Fruit fly (Drosophila melanogaster) whole organism, embryonic: ENCODE data around the gene CG33796.
A peak's percentile ranks its signal among the peaks of the same experiment; 100 is the strongest.

Experiments
- CG10321 ChIP-seq: fragments of 200-800 bp; sonication (Bioruptor generic); IDR thresholded peaks from 2 replicates; pipeline ENCODE4 v1.3.6; 2022; ENCODE audit warnings: missing biosample characterization, missing genetic modification characterization
- CG10431 ChIP-seq: fragments of 200-800 bp; sonication (Bioruptor generic); optimal IDR thresholded peaks from 3 replicates; lab custom pipeline; 2018; ENCODE audit warnings: missing biosample characterization, mild to moderate bottlenecking, missing genetic modification characterization
- CG12155 ChIP-seq: fragments of 200-800 bp; sonication (Bioruptor generic); optimal IDR thresholded peaks from 3 replicates; lab custom pipeline; 2016; ENCODE audit warnings: missing biosample characterization, missing genetic modification characterization
- CG12942 ChIP-seq: fragments of 200-800 bp; sonication (Bioruptor generic); optimal IDR thresholded peaks from 3 replicates; lab custom pipeline; 2016; ENCODE audit warnings: missing biosample characterization, missing genetic modification characterization
- CG14050 ChIP-seq: fragments of 200-800 bp; sonication (Bioruptor generic); IDR thresholded peaks from 3 replicates; pipeline ENCODE4 v1.3.6; 2022; ENCODE audit warnings: missing biosample characterization, missing genetic modification characterization
- CG15601 ChIP-seq: fragments of 200-800 bp; sonication (Bioruptor generic); optimal IDR thresholded peaks from 3 replicates; lab custom pipeline; 2019; ENCODE audit warnings: missing biosample characterization, mild to moderate bottlenecking, missing genetic modification characterization, moderate library complexity
- CG17361 ChIP-seq: fragments of 200-800 bp; sonication (Bioruptor generic); IDR thresholded peaks from 3 replicates; pipeline ENCODE4 v1.3.6; 2022; ENCODE audit warnings: missing biosample characterization, missing genetic modification characterization
- CG17385 ChIP-seq: fragments of 200-800 bp; sonication (Bioruptor generic); optimal IDR thresholded peaks from 3 replicates; lab custom pipeline; 2018; ENCODE audit warnings: missing biosample characterization, mild to moderate bottlenecking, missing genetic modification characterization
- CG1832 ChIP-seq: fragments of 200-800 bp; sonication (Bioruptor generic); optimal IDR thresholded peaks from 2 replicates; lab custom pipeline; 2017; ENCODE audit warnings: missing biosample characterization, mild to moderate bottlenecking, missing genetic modification characterization, inconsistent platforms
- CG18599 ChIP-seq: fragments of 200-800 bp; sonication (Bioruptor generic); optimal IDR thresholded peaks from 3 replicates; lab custom pipeline; 2017; ENCODE audit warnings: missing biosample characterization, missing genetic modification characterization, mild to moderate bottlenecking, moderate library complexity, missing genetic modification reagents
- CG2129 ChIP-seq: fragments of 200-800 bp; sonication (Bioruptor generic); IDR thresholded peaks from 2 replicates; pipeline ENCODE4 v1.3.6; 2022; ENCODE audit warnings: missing biosample characterization, missing genetic modification characterization; ENCODE audit not compliant: partially characterized antibody
- CG2875 ChIP-seq: fragments of 200-800 bp; sonication (Bioruptor generic); optimal IDR thresholded peaks from 2 replicates; lab custom pipeline; 2017; ENCODE audit warnings: missing biosample characterization, mild to moderate bottlenecking, missing genetic modification characterization, missing genetic modification reagents
- CG3838 ChIP-seq: fragments of 200-800 bp; sonication (Bioruptor generic); optimal IDR thresholded peaks from 3 replicates; lab custom pipeline; 2016; ENCODE audit warnings: missing biosample characterization, missing genetic modification characterization
- CG6175 ChIP-seq: fragments of 200-800 bp; sonication (Bioruptor generic); IDR thresholded peaks from 3 replicates; pipeline ENCODE4 v1.3.6; 2022; ENCODE audit warnings: missing biosample characterization, missing genetic modification characterization
- CG6689 ChIP-seq: fragments of 200-800 bp; sonication (Bioruptor generic); IDR thresholded peaks from 2 replicates; pipeline ENCODE4 v1.3.6; 2022; ENCODE audit warnings: missing biosample characterization, missing genetic modification characterization
- CG6854 ChIP-seq: fragments of 200-800 bp; sonication (Bioruptor generic); optimal IDR thresholded peaks from 3 replicates; lab custom pipeline; 2017; ENCODE audit warnings: missing biosample characterization, mild to moderate bottlenecking, missing genetic modification characterization
- CG7839 ChIP-seq: fragments of 200-800 bp; sonication (Bioruptor generic); optimal IDR thresholded peaks from 3 replicates; lab custom pipeline; 2018; ENCODE audit warnings: missing biosample characterization, mild to moderate bottlenecking, missing genetic modification characterization, moderate library complexity
- CG8281 ChIP-seq: fragments of 200-800 bp; sonication (Bioruptor generic); optimal IDR thresholded peaks from 2 replicates; lab custom pipeline; 2018; ENCODE audit warnings: missing biosample characterization, mild to moderate bottlenecking, missing genetic modification characterization, moderate library complexity
- CG8388 ChIP-seq: fragments of 200-800 bp; sonication (Bioruptor generic); optimal IDR thresholded peaks from 2 replicates; lab custom pipeline; 2019; ENCODE audit warnings: missing biosample characterization, mild to moderate bottlenecking, missing genetic modification characterization, moderate library complexity
- CG8478 ChIP-seq: fragments of >200 bp; optimal IDR thresholded peaks from 2 replicates; lab custom pipeline; 2018
- CG9727 ChIP-seq: fragments of 200-800 bp; sonication (Bioruptor generic); optimal IDR thresholded peaks from 3 replicates; lab custom pipeline; 2017; ENCODE audit warnings: missing biosample characterization, mild to moderate bottlenecking, missing genetic modification characterization
- CoRest ChIP-seq: fragments of 200-800 bp; sonication (Bioruptor generic); optimal IDR thresholded peaks from 3 replicates; lab custom pipeline; 2018; ENCODE audit warnings: missing biosample characterization, mild to moderate bottlenecking, missing genetic modification characterization, moderate library complexity
- Eip74EF ChIP-seq, 2 experiments: fragments of 200-800 bp in 1 of 2; fragments of >200 bp in 1 of 2; sonication (Bioruptor generic) in 1 of 2; optimal IDR thresholded peaks; 2 replicates each; lab custom pipeline; 2017 to 2019; ENCODE audit warnings: missing biosample characterization in 2 of 2, missing genetic modification characterization in 2 of 2, mild to moderate bottlenecking in 1 of 2, moderate library complexity in 1 of 2
- Ets97D ChIP-seq: fragments of 200-800 bp; sonication (Bioruptor generic); optimal IDR thresholded peaks from 3 replicates; lab custom pipeline; 2016; ENCODE audit warnings: missing biosample characterization, missing genetic modification characterization
- Hr3 ChIP-seq: fragments of 200-800 bp; sonication (Bioruptor generic); optimal IDR thresholded peaks from 3 replicates; lab custom pipeline; 2016; ENCODE audit warnings: missing biosample characterization, missing genetic modification characterization
- MBD-R2 ChIP-seq: fragments of 200-800 bp; sonication (Bioruptor generic); IDR thresholded peaks from 2 replicates; pipeline ENCODE4 v1.3.6; 2022; ENCODE audit warnings: missing biosample characterization, missing genetic modification characterization
- Myb ChIP-seq: fragments of 200-800 bp; sonication (Bioruptor generic); optimal IDR thresholded peaks from 2 replicates; lab custom pipeline; 2016; ENCODE audit warnings: missing biosample characterization, missing genetic modification characterization
- NFAT ChIP-seq: fragments of 200-800 bp; sonication (Bioruptor generic); IDR thresholded peaks from 2 replicates; pipeline ENCODE4 v1.3.6; 2022; ENCODE audit warnings: missing biosample characterization, missing genetic modification characterization
- PHDP ChIP-seq: fragments of 200-800 bp; sonication (Bioruptor generic); optimal IDR thresholded peaks from 3 replicates; lab custom pipeline; 2018; ENCODE audit warnings: missing biosample characterization, mild to moderate bottlenecking, missing genetic modification characterization, moderate library complexity
- Ptx1 ChIP-seq: fragments of 200-800 bp; sonication (Bioruptor generic); IDR thresholded peaks from 2 replicates; pipeline ENCODE4 v1.3.6; 2022; ENCODE audit warnings: missing biosample characterization, missing genetic modification characterization
- Sox100B ChIP-seq: fragments of 200-800 bp; sonication (Bioruptor generic); optimal IDR thresholded peaks from 3 replicates; lab custom pipeline; 2018; ENCODE audit warnings: missing biosample characterization, mild to moderate bottlenecking, missing genetic modification characterization
- aop ChIP-seq: fragments of 200-800 bp; sonication (Bioruptor generic); IDR thresholded peaks from 2 replicates; pipeline ENCODE4 v1.3.6; 2022; ENCODE audit warnings: missing biosample characterization, missing genetic modification characterization
- bbx ChIP-seq: fragments of 200-800 bp; sonication (Bioruptor generic); IDR thresholded peaks from 2 replicates; pipeline ENCODE4 v1.3.6; 2022; ENCODE audit warnings: missing biosample characterization, missing genetic modification characterization; ENCODE audit not compliant: partially characterized antibody
- bigmax ChIP-seq: fragments of 200-800 bp; sonication (Bioruptor generic); optimal IDR thresholded peaks from 2 replicates; lab custom pipeline; 2018; ENCODE audit warnings: missing biosample characterization, mild to moderate bottlenecking, missing genetic modification characterization
- bsh ChIP-seq, 2 experiments: fragments of 200-800 bp; sonication (Bioruptor generic); optimal IDR thresholded peaks; 2 replicates each; lab custom pipeline; 2017 to 2018; ENCODE audit warnings: mild to moderate bottlenecking in 2 of 2, missing biosample characterization in 2 of 2, missing genetic modification characterization in 2 of 2, moderate library complexity in 1 of 2
- fd96Cb ChIP-seq: fragments of 200-800 bp; sonication (Bioruptor generic); optimal IDR thresholded peaks from 2 replicates; lab custom pipeline; 2018; ENCODE audit warnings: missing biosample characterization, mild to moderate bottlenecking, missing genetic modification characterization, moderate library complexity
- gsb ChIP-seq: fragments of 200-800 bp; sonication (Bioruptor generic); IDR thresholded peaks from 2 replicates; pipeline ENCODE4 v1.3.6; 2022; ENCODE audit warnings: missing biosample characterization, missing genetic modification characterization
- hbn ChIP-seq: fragments of 200-800 bp; sonication (Bioruptor generic); IDR thresholded peaks from 2 replicates; pipeline ENCODE4 v1.3.6; 2022; ENCODE audit warnings: missing biosample characterization, missing genetic modification characterization; ENCODE audit not compliant: partially characterized antibody
- hth ChIP-seq: fragments of >200 bp; optimal IDR thresholded peaks from 2 replicates; lab custom pipeline; 2017; ENCODE audit warnings: inconsistent platforms
- kni ChIP-seq: fragments of 200-800 bp; sonication (Bioruptor generic); optimal IDR thresholded peaks from 3 replicates; lab custom pipeline; 2017; ENCODE audit warnings: mild to moderate bottlenecking, missing biosample characterization, missing genetic modification reagents, missing genetic modification characterization
- oc ChIP-seq: fragments of 200-800 bp; sonication (Bioruptor generic); optimal IDR thresholded peaks from 2 replicates; lab custom pipeline; 2018; ENCODE audit warnings: missing biosample characterization, mild to moderate bottlenecking, missing genetic modification characterization, moderate library complexity
- phol ChIP-seq: fragments of 200-800 bp; sonication (Bioruptor generic); optimal IDR thresholded peaks from 3 replicates; lab custom pipeline; 2018; ENCODE audit warnings: missing biosample characterization, mild to moderate bottlenecking, missing genetic modification characterization, moderate library complexity
- rib ChIP-seq: fragments of 200-800 bp; sonication (Bioruptor generic); IDR thresholded peaks from 2 replicates; pipeline ENCODE4 v1.3.6; 2022; ENCODE audit warnings: missing biosample characterization, missing genetic modification characterization
- salm ChIP-seq: fragments of 200-800 bp; sonication (Bioruptor generic); optimal IDR thresholded peaks from 2 replicates; lab custom pipeline; 2018; ENCODE audit warnings: missing biosample characterization, mild to moderate bottlenecking, missing genetic modification characterization
- shn ChIP-seq: fragments of 200-800 bp; sonication (Bioruptor generic); optimal IDR thresholded peaks from 3 replicates; lab custom pipeline; 2016; ENCODE audit warnings: missing biosample characterization, missing genetic modification characterization
- slbo ChIP-seq: fragments of 200-800 bp; sonication (Bioruptor generic); IDR thresholded peaks from 2 replicates; pipeline ENCODE4 v1.3.6; 2022; ENCODE audit warnings: missing biosample characterization, missing genetic modification characterization
- slou ChIP-seq: fragments of 200-800 bp; sonication (Bioruptor generic); optimal IDR thresholded peaks from 3 replicates; lab custom pipeline; 2016; ENCODE audit warnings: missing biosample characterization, missing genetic modification characterization
- sob ChIP-seq: fragments of 200-800 bp; sonication (Bioruptor generic); IDR thresholded peaks from 2 replicates; pipeline ENCODE4 v1.3.6; 2022; ENCODE audit warnings: missing biosample characterization, missing genetic modification characterization
- ssp ChIP-seq: fragments of 200-800 bp; sonication (Bioruptor generic); IDR thresholded peaks from 2 replicates; pipeline ENCODE4 v1.3.6; 2022; ENCODE audit warnings: missing biosample characterization, missing genetic modification characterization
- yki ChIP-seq: fragments of >200 bp; optimal IDR thresholded peaks from 3 replicates; lab custom pipeline; 2018

The CG33796 gene

dm6 chr3L:16211156-16211935 is 41.4 kb upstream of the CG33796 start (continued):
- no peak for TF ChIP-seq aop (GFP tag; lab: Robert Waterston, UW)
- peak; percentile 17 for TF ChIP-seq CG7839 (tag; lab: Kevin White, UChicago)
- TF ChIP-seq bsh (GFP tag; optimal IDR thresholded peaks at IDR 0.05; lab: Kevin White, UChicago) = peak; percentile 3 to 72
- no peak; the same call in 2 of the 3 replicates for TF ChIP-seq CG17361 (GFP tag; lab: Robert Waterston, UW)
- no peak for TF ChIP-seq Eip74EF (GFP tag; optimal IDR thresholded peaks at IDR 0.05; lab: Kevin White, UChicago)
- TF ChIP-seq oc (tag; lab: Kevin White, UChicago) = no peak
- TF ChIP-seq Ets97D (GFP tag; lab: Kevin White, UChicago) = no peak
- no peak for TF ChIP-seq CG3838
- TF ChIP-seq CG12155 (GFP tag; lab: Kevin White, UChicago) = no peak
- no peak for TF ChIP-seq CG12942
- peak; percentile 12 for TF ChIP-seq shn (GFP tag; lab: Kevin White, UChicago)
- no peak for TF ChIP-seq CG2129
- no peak for TF ChIP-seq salm (tag; lab: Kevin White, UChicago)
- no peak for TF ChIP-seq slou (GFP tag; lab: Kevin White, UChicago)
- TF ChIP-seq slbo = no peak
- TF ChIP-seq NFAT = no peak
- TF ChIP-seq CG15601 (tag; lab: Kevin White, UChicago) = no peak
- no peak for TF ChIP-seq ssp (GFP tag; lab: Robert Waterston, UW)
- TF ChIP-seq CG8281 (tag; lab: Kevin White, UChicago) = no peak
- peak; percentile 23 for TF ChIP-seq fd96Cb
- TF ChIP-seq CG6689 = peak; percentile 10; the same call in 1 of the 2 replicates
- TF ChIP-seq Ptx1 (GFP tag; lab: Robert Waterston, UW) = 0 out of 2 replicates have a peak, but pooled peaks have one; percentile 30
- TF ChIP-seq CG2875 (GFP tag; lab: Kevin White, UChicago) = no peak
- TF ChIP-seq bbx (GFP tag; lab: Robert Waterston, UW) = no peak
- TF ChIP-seq bigmax = no peak
- TF ChIP-seq CG18599 (GFP tag; lab: Kevin White, UChicago) = no peak
- TF ChIP-seq Myb (GFP tag; lab: Kevin White, UChicago) = no peak
- no peak for TF ChIP-seq yki (lab: Kevin White, UChicago)
- peak; percentile 4 for TF ChIP-seq CG17385
- TF ChIP-seq hth (lab: Kevin White, UChicago) = no peak
- TF ChIP-seq CG10321 (GFP tag; lab: Robert Waterston, UW) = peak; percentile 82
- TF ChIP-seq rib (GFP tag; lab: Robert Waterston, UW) = no peak
- peak; percentile 10; the same call in 1 of the 3 replicates for TF ChIP-seq CG14050 (GFP tag; lab: Robert Waterston, UW)
- no peak for TF ChIP-seq CG10431 (GFP tag; lab: Kevin White, UChicago)
- TF ChIP-seq CG9727 (GFP tag; lab: Kevin White, UChicago) = no peak
- peak; percentile 46 for TF ChIP-seq phol (tag; lab: Kevin White, UChicago)
- 0 out of 2 replicates have a peak, but pooled peaks have one; percentile 6 for TF ChIP-seq MBD-R2 (GFP tag; lab: Robert Waterston, UW)
- TF ChIP-seq Sox100B (GFP tag; lab: Kevin White, UChicago) = peak; percentile 25
- TF ChIP-seq CG6175 (GFP tag; lab: Robert Waterston, UW) = peak; percentile 37; the same call in 1 of the 3 replicates
- TF ChIP-seq CG8388 = peak; percentile 24
- peak; percentile 31 for TF ChIP-seq CoRest (tag; lab: Kevin White, UChicago)
- TF ChIP-seq kni (GFP tag; lab: Kevin White, UChicago) = no peak
- peak; percentile 12 for TF ChIP-seq Hr3 (GFP tag; lab: Kevin White, UChicago)
- no peak for TF ChIP-seq CG6854 (GFP tag; lab: Kevin White, UChicago)
- TF ChIP-seq PHDP (tag; lab: Kevin White, UChicago) = no peak
- peak; percentile 74 for TF ChIP-seq CG1832 (GFP tag; lab: Kevin White, UChicago)
- TF ChIP-seq sob = no peak
- TF ChIP-seq gsb (GFP tag; lab: Robert Waterston, UW) = no peak
- TF ChIP-seq CG8478 (lab: Kevin White, UChicago) = peak; percentile 51
- TF ChIP-seq hbn (GFP tag; lab: Robert Waterston, UW) = no peak
